Worm (Caenorhabditis elegans) whole organism, early embryonic: ENCODE results near the gene srw-19.

Experiments used
- B0310.2 ChIP-seq: sonication (generic microtip); optimal IDR thresholded peaks from 2 replicates; lab custom pipeline; 2016; ENCODE audit warnings: mild to moderate bottlenecking, missing genetic modification characterization, missing compliant biosample characterization
- ama-1 ChIP-seq: fragments of 150-350 bp; optimal IDR thresholded peaks from 2 replicates; lab custom pipeline; 2014
- flt-1 ChIP-seq: fragments of 200-800 bp; sonication (Bioruptor generic); IDR thresholded peaks from 2 replicates; pipeline ENCODE4 v1.3.6; 2022; ENCODE audit warnings: missing genetic modification characterization, missing compliant biosample characterization
- hmbx-1 ChIP-seq: sonication (generic microtip); optimal IDR thresholded peaks from 2 replicates; lab custom pipeline; 2016; ENCODE audit warnings: mild to moderate bottlenecking, missing genetic modification characterization, missing compliant biosample characterization
- hnd-1 ChIP-seq: sonication (generic microtip); optimal IDR thresholded peaks from 2 replicates; lab custom pipeline; 2016; ENCODE audit warnings: missing genetic modification characterization, missing compliant biosample characterization
- tbx-11 ChIP-seq: fragments of 200-800 bp; sonication (Bioruptor generic); IDR thresholded peaks from 2 replicates; pipeline ENCODE4 v1.3.6; 2022; ENCODE audit warnings: missing genetic modification characterization, missing compliant biosample characterization

- TF ChIP-seq B0310.2 (no peak), tbx-11 (GFP tag; lab: Robert Waterston, UW) (no peak), ama-1 (no peak), hnd-1 (tag; lab: Kevin White, UChicago) (no peak), flt-1 (GFP tag; lab: Robert Waterston, UW) (no peak), hmbx-1 (tag; lab: Kevin White, UChicago) (no peak)
Measured at ce11 chrV:15252082-15252481, 29.1 kb downstream of the srw-19 start, which contains the start of gene srbc-76.
